Worm (Caenorhabditis elegans): ENCODE results near the gene frpr-10.
A peak's percentile ranks its signal among the peaks of the same experiment; 100 is the strongest.

The frpr-10 gene

DNA sequence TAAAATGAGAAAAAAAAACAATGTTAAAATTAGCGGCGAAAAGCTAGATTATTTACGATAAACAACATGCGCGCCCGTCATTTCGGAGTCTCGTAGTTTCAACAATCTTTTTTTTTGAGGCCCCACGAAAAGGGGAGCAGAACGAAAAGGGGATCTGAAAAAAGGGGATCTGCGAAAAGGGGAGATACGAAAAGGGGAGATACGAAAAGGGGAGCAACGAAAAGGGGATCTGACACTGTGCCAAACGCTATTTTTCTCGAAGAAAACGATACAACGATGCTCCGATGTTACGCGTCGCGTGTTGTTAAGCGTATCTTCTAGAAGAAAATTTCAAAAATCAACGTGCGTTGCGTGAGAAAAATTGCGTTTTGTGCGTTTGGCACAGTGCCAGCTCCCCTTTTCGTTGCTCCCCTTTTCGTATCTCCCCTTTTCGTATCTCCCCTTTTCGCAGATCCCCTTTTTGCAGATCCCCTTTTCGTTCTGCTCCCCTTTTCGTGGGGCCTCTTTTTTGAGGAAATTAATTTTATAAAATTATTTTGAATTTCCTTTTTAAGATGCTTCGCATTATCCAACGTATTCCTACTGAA lies 58.2 kb downstream of the frpr-10 start, which contains the start of gene C26B2.7 (continued):
- peak; percentile 88 for TF ChIP-seq ZK337.2 (GFP tag; IDR thresholded peaks at IDR 0.05)
- peak; percentile 96 for TF ChIP-seq ceh-44 (GFP tag; IDR thresholded peaks at IDR 0.05)
- peak in 1 of 2 experiments; percentile 73 for TF ChIP-seq hif-1 (tag; optimal IDR thresholded peaks at IDR 0.05)
- TF ChIP-seq T20F7.1 (GFP tag; optimal IDR thresholded peaks at IDR 0.05), result peak; percentile 94
- peak; percentile 76 for TF ChIP-seq snpc-1.2 (GFP tag; IDR thresholded peaks at IDR 0.05)
- TF ChIP-seq mes-2 (tag; optimal IDR thresholded peaks at IDR 0.05; ENCODE audit: poor library complexity, severe bottlenecking), result peak; percentile 96
- TF ChIP-seq egl-43 (GFP tag; IDR thresholded peaks at IDR 0.05), result peak; percentile 67; the same call in 1 of the 2 replicates
- peak; percentile 11 for TF ChIP-seq sdz-12 (GFP tag; optimal IDR thresholded peaks at IDR 0.05)
- peak; percentile 99 for TF ChIP-seq Y48G9A.11 (GFP tag; IDR thresholded peaks at IDR 0.05)
- TF ChIP-seq F37D6.2 (tag; optimal IDR thresholded peaks at IDR 0.05), result peak; percentile 16
- peak; percentile 80 for TF ChIP-seq lin-38 (GFP tag; IDR thresholded peaks at IDR 0.05)
- TF ChIP-seq ctbp-1 (GFP tag; IDR thresholded peaks at IDR 0.05), result peak; percentile 61
- TF ChIP-seq ceh-20 (GFP tag; IDR thresholded peaks at IDR 0.05), result peak; percentile 72; the same call in 1 of the 2 replicates

DNA sequence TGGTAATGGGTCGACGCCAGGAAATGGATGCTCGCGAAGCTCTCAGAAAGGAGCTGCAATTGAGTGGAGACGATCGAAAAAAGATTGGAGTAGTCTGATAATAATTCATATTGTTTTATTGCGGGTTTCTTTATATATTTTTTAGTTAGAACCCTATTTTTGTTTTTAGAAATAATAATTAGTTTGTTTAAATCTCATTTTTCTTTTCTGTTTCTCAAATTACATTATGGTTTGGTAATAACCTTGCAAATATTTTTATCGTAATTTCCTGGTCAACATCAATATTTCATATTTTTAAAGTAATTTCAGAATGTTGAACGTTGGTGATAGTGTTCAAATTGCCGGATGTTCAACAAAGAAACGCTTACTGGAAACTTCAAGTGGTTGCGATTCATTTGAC lies 59.1 kb downstream of the frpr-10 start, which contains the start of gene elpc-4:
Gene elpc-4 (plus strand): TSS at position 301 of the 400 bp plus-strand sequence.
- TF ChIP-seq mxl-3 (GFP tag; optimal IDR thresholded peaks at IDR 0.05) (no peak), attf-4 (tag; optimal IDR thresholded peaks at IDR 0.05) (no peak), zip-11 (GFP tag; IDR thresholded peaks at IDR 0.05) (no peak), dpl-1 (GFP tag; optimal IDR thresholded peaks at IDR 0.05) (no peak), lim-7 (GFP tag; IDR thresholded peaks at IDR 0.05) (no peak), lin-39 (tag; optimal IDR thresholded peaks at IDR 0.05) (no peak), lin-15B (tag; optimal IDR thresholded peaks at IDR 0.05) (no peak), unc-130 (GFP tag; optimal IDR thresholded peaks at IDR 0.05) (no peak)

DNA sequence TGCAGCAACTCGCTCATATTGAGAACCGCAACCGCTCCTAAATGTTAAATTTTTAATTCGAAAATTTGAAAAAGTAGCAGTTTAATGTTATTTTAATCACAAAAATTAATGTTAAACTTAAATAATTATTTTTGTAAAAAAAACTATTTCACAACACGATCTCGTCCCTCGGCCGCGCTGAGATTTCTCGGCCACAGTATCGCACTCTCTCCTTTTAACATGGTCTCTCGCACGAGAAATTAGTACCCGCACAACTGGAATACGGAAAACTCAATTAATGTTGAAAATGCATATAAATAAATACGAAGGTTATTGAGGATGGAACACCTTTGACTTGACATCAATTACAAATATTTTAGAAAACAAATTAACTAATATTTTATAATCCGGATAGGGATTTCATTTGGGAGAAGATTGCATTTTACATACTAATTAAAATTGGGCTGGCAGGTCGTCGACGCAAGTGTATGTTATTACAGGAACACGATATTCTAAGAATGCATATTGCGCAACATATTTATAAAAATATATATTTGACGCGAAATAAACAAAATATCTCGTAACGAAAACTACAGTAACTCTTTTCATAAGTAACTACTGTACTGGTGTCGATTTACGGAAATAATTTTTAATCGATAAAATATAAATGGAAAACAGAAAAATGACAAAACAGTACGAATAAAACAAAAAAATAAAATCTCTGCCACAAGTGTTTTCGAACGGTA lies 62.3 kb downstream of the frpr-10 start, which contains the start of gene dnc-4:
Gene dnc-4 (minus strand): TSS at position 37 of the 725 bp plus-strand sequence.
- peak in 1 of 2 experiments; percentile 48 for TF ChIP-seq lsy-2 (tag; optimal IDR thresholded peaks at IDR 0.05)
- peak in 1 of 2 experiments; percentile 44 for TF ChIP-seq unc-62 (GFP tag; optimal IDR thresholded peaks at IDR 0.05 in 1 of 2)
- no peak for TF ChIP-seq unc-62 (tag; optimal IDR thresholded peaks at IDR 0.05)
- TF ChIP-seq hif-1 (tag; optimal IDR thresholded peaks at IDR 0.05), result peak in 1 of 2 experiments; percentile 31
- TF ChIP-seq mes-2 (tag; optimal IDR thresholded peaks at IDR 0.05; ENCODE audit: poor library complexity, severe bottlenecking), result peak; percentile 85
- TF ChIP-seq nhr-28 (tag; optimal IDR thresholded peaks at IDR 0.05), result peak; percentile 20
- TF ChIP-seq R02D3.7 (tag; optimal IDR thresholded peaks at IDR 0.05), result peak; percentile 27
- TF ChIP-seq hlh-11 (tag; optimal IDR thresholded peaks at IDR 0.05), result no peak
- TF ChIP-seq daf-16 (GFP tag; optimal IDR thresholded peaks at IDR 0.05), result no peak
- no peak for TF ChIP-seq daf-16 (tag; optimal IDR thresholded peaks at IDR 0.05)
- TF ChIP-seq unc-130 (GFP tag; optimal IDR thresholded peaks at IDR 0.05), result peak; percentile 20

DNA sequence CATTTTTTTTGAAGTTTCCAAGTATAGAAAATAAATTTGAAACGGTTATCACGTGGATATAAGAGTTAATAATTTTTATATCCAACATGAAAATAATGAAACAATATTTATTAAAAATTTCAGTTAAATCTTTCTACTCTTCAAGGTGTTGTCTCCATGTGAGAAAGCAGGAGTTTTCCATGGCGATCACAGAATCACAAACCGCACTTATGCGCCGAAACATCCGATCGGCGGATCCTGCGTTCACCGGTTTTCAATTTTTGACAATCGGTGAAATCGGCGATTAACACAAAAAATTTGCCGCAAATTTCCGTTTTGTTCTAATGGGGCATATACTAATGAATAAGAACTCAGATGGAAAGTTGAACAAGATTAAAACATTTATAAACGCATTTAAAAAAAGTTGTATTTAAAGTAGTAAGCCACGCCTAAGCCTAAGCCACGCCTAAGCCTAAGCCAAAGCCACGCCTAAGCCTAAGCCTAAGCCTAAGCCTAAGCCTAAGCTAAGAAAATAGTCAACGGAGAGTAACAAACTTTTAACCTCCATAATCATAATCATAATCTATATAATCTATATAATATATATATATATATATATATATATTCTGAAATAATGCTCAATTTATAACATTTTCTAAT lies 64.5 kb downstream of the frpr-10 start, which contains the start of gene C26B2.2:
Gene C26B2.2 (minus strand): TSS at position 88 of the 639 bp plus-strand sequence.
- TF ChIP-seq ceh-32 (tag; optimal IDR thresholded peaks at IDR 0.05; ENCODE audit: poor library complexity) (no peak), spr-1 (tag; optimal IDR thresholded peaks at IDR 0.05) (no peak), unc-62 (GFP tag; optimal IDR thresholded peaks at IDR 0.05 in 1 of 2) (peak in 1 of 2 experiments; percentile 90), unc-62 (tag; optimal IDR thresholded peaks at IDR 0.05) (no peak)

Measured in whole organism, L4 larva.